Fruit fly (Drosophila melanogaster): Measurements from ENCODE around the gene TwdlM.

- TF ChIP-seq CG14655 (GFP tag; optimal IDR thresholded peaks at IDR 0.05), result no peak
- no peak for TF ChIP-seq fd96Ca (GFP tag; IDR thresholded peaks at IDR 0.05)
- no peak for TF ChIP-seq CG32121 (GFP tag; IDR thresholded peaks at IDR 0.05)
- TF ChIP-seq CG12605 (GFP tag; IDR thresholded peaks at IDR 0.05), result no peak
- TF ChIP-seq D1 (tag; optimal IDR thresholded peaks at IDR 0.05), result no peak
- TF ChIP-seq CG34367 (tag; optimal IDR thresholded peaks at IDR 0.05), result no peak
- TF ChIP-seq CG13204 (GFP tag; optimal IDR thresholded peaks at IDR 0.05), result no peak
- TF ChIP-seq CG15710 (tag; optimal IDR thresholded peaks at IDR 0.05), result no peak
- TF ChIP-seq gl (tag; optimal IDR thresholded peaks at IDR 0.05), result no peak
- no peak for TF ChIP-seq CG8159 (tag; optimal IDR thresholded peaks at IDR 0.05)
- no peak for TF ChIP-seq CG4496 (GFP tag; IDR thresholded peaks at IDR 0.05)
- TF ChIP-seq CG8301 (tag; optimal IDR thresholded peaks at IDR 0.05), result no peak
- TF ChIP-seq Pif1A (GFP tag; optimal IDR thresholded peaks at IDR 0.05), result no peak
Observed at dm6 chr3R:26621314-26621813, 2.4 kb downstream of the TwdlM start, which contains the start of gene TwdlP.
